Worm (Caenorhabditis elegans): Measurements from ENCODE around the gene T08G2.2.

ce11 chrX:17203399-17203798 lies 5.8 kb downstream of the T08G2.2 start:
- no peak for TF ChIP-seq F13C5.2 (tag; optimal IDR thresholded peaks at IDR 0.05)
- no peak for TF ChIP-seq ceh-13 (GFP tag; optimal IDR thresholded peaks at IDR 0.05)
- no peak for TF ChIP-seq ama-1 (optimal IDR thresholded peaks at IDR 0.05)
- TF ChIP-seq tbx-37 (GFP tag; conservative IDR thresholded peaks at IDR 0.05): no peak
- TF ChIP-seq sea-1 (GFP tag; conservative IDR thresholded peaks at IDR 0.05): no peak
- no peak for TF ChIP-seq scrt-1 (GFP tag; IDR thresholded peaks at IDR 0.05)
